Worm (Caenorhabditis elegans): ENCODE measurements around the gene rpb-6.

The rpb-6 gene

ce11 chrII:10546784-10547087 is 32.4 kb upstream of the rpb-6 start:
- no peak for TF ChIP-seq dpl-1 (GFP tag; optimal IDR thresholded peaks at IDR 0.05)
- TF ChIP-seq lin-13 (GFP tag; optimal IDR thresholded peaks at IDR 0.05) = peak; percentile 21
- peak; percentile 20 for TF ChIP-seq nhr-25 (tag; optimal IDR thresholded peaks at IDR 0.05; ENCODE audit: borderline replicate concordance, insufficient read depth)
- TF ChIP-seq T20F7.1 (GFP tag; optimal IDR thresholded peaks at IDR 0.05) = peak; percentile 39
- TF ChIP-seq zfp-3 (GFP tag; conservative IDR thresholded peaks at IDR 0.05) = no peak; the same call in 1 of the 2 replicates
- peak in 1 of 2 experiments; percentile 69 for TF ChIP-seq unc-62 (GFP tag; optimal IDR thresholded peaks at IDR 0.05 in 1 of 2)
- TF ChIP-seq unc-62 (tag; optimal IDR thresholded peaks at IDR 0.05) = no peak
- peak; percentile 18 for TF ChIP-seq mep-1 (tag; optimal IDR thresholded peaks at IDR 0.05)
- peak; percentile 22 for TF ChIP-seq nhr-77 (tag; optimal IDR thresholded peaks at IDR 0.05)
- peak; percentile 57 for TF ChIP-seq ama-1 (optimal IDR thresholded peaks at IDR 0.05)
- TF ChIP-seq lsy-2 (tag; optimal IDR thresholded peaks at IDR 0.05) = peak in 1 of 2 experiments; percentile 19

- TF ChIP-seq ceh-44 (GFP tag; IDR thresholded peaks at IDR 0.05) (no peak), mdt-29 (GFP tag; IDR thresholded peaks at IDR 0.05) (peak; percentile 59; the same call in 1 of the 2 replicates), nhr-237 (tag; optimal IDR thresholded peaks at IDR 0.05) (no peak), vab-7 (GFP tag; IDR thresholded peaks at IDR 0.05) (peak; percentile 31; the same call in 1 of the 2 replicates), dpl-1 (GFP tag; optimal IDR thresholded peaks at IDR 0.05) (no peak), ztf-11 (tag; optimal IDR thresholded peaks at IDR 0.05) (no peak), lir-3 (tag; optimal IDR thresholded peaks at IDR 0.05) (no peak), jun-1 (tag; optimal IDR thresholded peaks at IDR 0.05) (no peak), dmd-8 (GFP tag; IDR thresholded peaks at IDR 0.05) (peak; percentile 81), lim-7 (GFP tag; IDR thresholded peaks at IDR 0.05) (peak; percentile 54), T26A8.4 (GFP tag; IDR thresholded peaks at IDR 0.05) (peak; percentile 50), ceh-32 (tag; optimal IDR thresholded peaks at IDR 0.05; ENCODE audit: poor library complexity) (no peak), unc-130 (GFP tag; optimal IDR thresholded peaks at IDR 0.05) (no peak), D1046.2 (GFP tag; IDR thresholded peaks at IDR 0.05) (peak; percentile 76; the same call in 1 of the 2 replicates), ceh-20 (GFP tag; IDR thresholded peaks at IDR 0.05) (0 out of 2 replicates have a peak, but pooled peaks have one; percentile 23), unc-62 (GFP tag; optimal IDR thresholded peaks at IDR 0.05 in 1 of 2) (no peak), unc-62 (tag; optimal IDR thresholded peaks at IDR 0.05) (no peak), Y48G9A.11 (GFP tag; IDR thresholded peaks at IDR 0.05) (peak; percentile 45), mxl-3 (GFP tag; optimal IDR thresholded peaks at IDR 0.05) (peak; percentile 77), Y75B8A.6 (GFP tag; IDR thresholded peaks at IDR 0.05) (peak; percentile 35; the same call in 1 of the 2 replicates), dmd-6 (GFP tag; IDR thresholded peaks at IDR 0.05) (peak; percentile 31; the same call in 1 of the 2 replicates), gei-8 (GFP tag; optimal IDR thresholded peaks at IDR 0.05) (peak; percentile 3), saeg-2 (GFP tag; IDR thresholded peaks at IDR 0.05) (0 out of 2 replicates have a peak, but pooled peaks have one; percentile 56), madf-9 (GFP tag; conservative IDR thresholded peaks at IDR 0.05) (peak; percentile 26; the same call in 1 of the 2 replicates), spr-3 (GFP tag; optimal IDR thresholded peaks at IDR 0.05) (no peak), aly-2 (tag; optimal IDR thresholded peaks at IDR 0.05) (no peak), arid-1 (GFP tag; conservative IDR thresholded peaks at IDR 0.05) (peak; percentile 37; the same call in 1 of the 2 replicates), hif-1 (tag; optimal IDR thresholded peaks at IDR 0.05) (peak in 1 of 2 experiments; percentile 55), egl-43 (GFP tag; IDR thresholded peaks at IDR 0.05) (peak; percentile 85), nhr-25 (tag; optimal IDR thresholded peaks at IDR 0.05; ENCODE audit: borderline replicate concordance, insufficient read depth) (no peak), php-3 (GFP tag; IDR thresholded peaks at IDR 0.05) (0 out of 2 replicates have a peak, but pooled peaks have one; percentile 22), tra-1 (GFP tag; IDR thresholded peaks at IDR 0.05) (peak; percentile 39; the same call in 1 of the 2 replicates), dve-1 (tag; optimal IDR thresholded peaks at IDR 0.05; ENCODE audit: insufficient read depth) (no peak), lsy-2 (tag; optimal IDR thresholded peaks at IDR 0.05) (no peak), spr-1 (tag; optimal IDR thresholded peaks at IDR 0.05) (peak; percentile 45), ctbp-1 (GFP tag; IDR thresholded peaks at IDR 0.05) (peak; percentile 54), set-16 (GFP tag; IDR thresholded peaks at IDR 0.05) (peak; percentile 93), zip-11 (GFP tag; IDR thresholded peaks at IDR 0.05) (no peak), madf-5 (GFP tag; IDR thresholded peaks at IDR 0.05) (no peak; a peak in 1 of 4 replicates), hmg-1.1 (GFP tag; IDR thresholded peaks at IDR 0.05) (peak; percentile 42), ztf-7 (tag; optimal IDR thresholded peaks at IDR 0.05) (no peak), rbr-2 (tag; optimal IDR thresholded peaks at IDR 0.05) (peak; percentile 34)
These were observed 31.9 kb upstream of the rpb-6 start for ce11 chrII:10547311-10547710.
